Worm (Caenorhabditis elegans): Measurements from ENCODE around the gene C16C4.18.

Gene C16C4.18

DNA sequence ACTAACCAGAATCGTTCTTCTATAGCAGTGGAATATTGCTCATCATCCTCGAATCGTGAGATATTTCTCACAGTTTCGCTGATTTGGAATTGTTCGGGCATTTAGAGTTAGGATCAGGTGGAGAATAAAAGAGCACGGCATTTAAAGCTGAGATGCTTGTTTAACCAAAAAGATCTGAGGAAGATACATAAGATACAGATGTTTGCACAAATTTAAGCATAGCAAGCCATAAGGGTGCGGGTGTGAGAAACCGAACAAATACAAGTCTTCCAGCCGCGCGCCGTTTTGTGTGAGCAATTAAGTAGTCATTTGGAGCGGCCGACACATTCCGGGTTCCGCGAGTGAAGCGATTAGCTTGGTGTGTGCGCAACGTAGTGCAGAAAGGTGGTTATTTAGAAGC is 25.2 kb upstream of the C16C4.18 start, which contains the start of gene math-7:
Gene math-7 (minus strand): TSS at position 101 of the 400 bp plus-strand sequence.
- TF ChIP-seq lin-14 (GFP tag; optimal IDR thresholded peaks at IDR 0.05) (no peak), ces-1 (GFP tag; optimal IDR thresholded peaks at IDR 0.05) (no peak), egl-27 (tag; optimal IDR thresholded peaks at IDR 0.05) (no peak), fkh-8 (tag; optimal IDR thresholded peaks at IDR 0.05) (no peak), swsn-7 (tag; optimal IDR thresholded peaks at IDR 0.05) (no peak), lin-13 (GFP tag; optimal IDR thresholded peaks at IDR 0.05) (no peak)

DNA sequence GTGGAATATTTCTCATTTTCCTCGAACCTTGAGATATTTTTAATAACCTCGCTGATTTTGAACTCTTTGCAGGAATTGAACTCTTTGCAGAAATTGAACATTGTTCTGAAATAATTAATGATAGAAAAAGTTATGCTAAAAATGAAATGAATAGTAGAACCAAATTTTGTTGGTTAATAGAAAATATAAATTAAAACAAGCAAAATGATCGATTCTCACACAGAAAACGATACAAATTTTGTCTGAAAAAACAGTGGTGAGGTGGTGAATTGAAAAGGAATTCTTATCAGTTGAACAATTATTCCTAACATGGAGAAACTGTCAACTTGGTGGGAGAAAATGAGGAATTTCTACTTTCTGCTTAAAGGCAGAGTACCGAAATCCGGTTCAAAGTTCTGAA is 23.5 kb upstream of the C16C4.18 start, which contains the start of gene math-6:
Gene math-6 (minus strand): TSS at position 101 of the 400 bp plus-strand sequence.
- TF ChIP-seq C34B4.2 (tag; optimal IDR thresholded peaks at IDR 0.05), result no peak
- no peak for TF ChIP-seq nhr-47 (tag; optimal IDR thresholded peaks at IDR 0.05)
- no peak for TF ChIP-seq nhr-20 (tag; optimal IDR thresholded peaks at IDR 0.05)
- TF ChIP-seq pqm-1 (tag; optimal IDR thresholded peaks at IDR 0.05), result no peak
- no peak for TF ChIP-seq fkh-10 (GFP tag; optimal IDR thresholded peaks at IDR 0.05)
- TF ChIP-seq ceh-88 (GFP tag; IDR thresholded peaks at IDR 0.05), result no peak
- no peak for TF ChIP-seq nhr-76 (tag; optimal IDR thresholded peaks at IDR 0.05)
- no peak for TF ChIP-seq elt-2 (tag; optimal IDR thresholded peaks at IDR 0.05)

DNA sequence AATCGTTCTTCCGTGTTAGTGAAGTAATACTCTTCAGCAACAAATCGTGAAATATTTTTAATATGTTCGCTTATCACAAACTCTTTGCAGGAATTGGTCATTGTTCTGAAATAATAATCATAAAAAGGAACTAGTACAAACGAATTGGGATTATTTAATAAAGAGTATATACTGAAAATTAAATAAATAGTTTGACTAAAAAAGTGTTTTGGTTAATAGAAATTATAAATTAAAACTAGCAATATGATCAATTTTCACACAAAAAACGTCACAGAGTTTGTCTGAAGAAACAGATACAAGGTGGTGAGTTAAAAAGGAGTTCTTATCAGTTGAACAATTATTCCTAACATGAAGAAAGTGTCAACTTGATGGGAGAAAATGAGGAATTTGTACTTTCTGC is 21.6 kb upstream of the C16C4.18 start, which contains the start of gene math-5:
Gene math-5 (minus strand): TSS at position 101 of the 400 bp plus-strand sequence.
- TF ChIP-seq fkh-8 (tag; optimal IDR thresholded peaks at IDR 0.05) (no peak), vab-15 (tag; optimal IDR thresholded peaks at IDR 0.05) (no peak), mep-1 (tag; optimal IDR thresholded peaks at IDR 0.05) (no peak), unc-98 (GFP tag; IDR thresholded peaks at IDR 0.05) (no peak), tbx-2 (tag; optimal IDR thresholded peaks at IDR 0.05) (no peak), snu-23 (GFP tag; optimal IDR thresholded peaks at IDR 0.05) (no peak)

DNA sequence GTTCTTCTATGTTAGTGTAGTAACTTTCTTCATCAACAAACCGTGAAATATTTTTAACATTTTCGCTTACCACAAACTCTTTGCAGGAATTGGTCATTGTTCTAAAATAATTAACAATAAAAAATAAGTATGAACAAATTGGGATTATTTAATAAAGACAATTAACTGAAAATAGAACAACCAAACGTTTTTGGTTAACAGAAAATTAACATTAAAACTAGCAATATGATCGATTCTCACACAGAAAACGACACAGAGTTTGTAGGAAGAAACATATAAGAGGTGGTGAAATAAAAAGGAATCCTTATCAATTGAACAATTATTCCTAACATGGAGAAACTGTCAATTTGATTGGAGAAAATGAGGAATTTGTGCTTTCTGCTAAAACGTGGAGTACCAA is 17.5 kb upstream of the C16C4.18 start, which contains the start of gene math-16:
Gene math-16 (minus strand): TSS at position 101 of the 400 bp plus-strand sequence.
- TF ChIP-seq mep-1 (tag; optimal IDR thresholded peaks at IDR 0.05) (no peak), lin-14 (GFP tag; optimal IDR thresholded peaks at IDR 0.05) (no peak), ceh-88 (GFP tag; IDR thresholded peaks at IDR 0.05) (no peak), blmp-1 (tag; optimal IDR thresholded peaks at IDR 0.05) (no peak), nhr-77 (tag; optimal IDR thresholded peaks at IDR 0.05) (no peak), fkh-4 (tag; optimal IDR thresholded peaks at IDR 0.05; ENCODE audit: borderline replicate concordance) (no peak), C16A3.4 (tag; optimal IDR thresholded peaks at IDR 0.05) (no peak), ets-5 (GFP tag; IDR thresholded peaks at IDR 0.05) (no peak), egl-13 (tag; optimal IDR thresholded peaks at IDR 0.05) (no peak), irx-1 (tag; optimal IDR thresholded peaks at IDR 0.05) (no peak)

DNA sequence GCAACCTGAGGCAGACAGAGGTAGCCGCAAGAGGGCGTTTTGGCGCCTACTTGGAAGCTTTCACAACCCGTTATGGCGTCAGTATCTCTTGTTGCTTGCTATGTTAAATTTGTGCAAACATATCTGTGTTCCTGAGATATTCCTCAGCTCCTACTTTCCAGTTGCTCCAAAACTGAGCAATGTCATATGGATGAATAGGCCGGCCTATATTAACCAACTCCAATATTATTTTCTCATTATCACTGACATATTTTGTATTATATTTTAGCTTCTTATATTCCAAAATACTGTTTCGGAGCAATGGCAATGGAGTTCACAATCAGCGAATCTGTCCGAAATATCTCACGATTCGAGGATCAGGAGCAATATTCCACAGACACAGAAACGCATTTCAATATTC is 14.5 kb upstream of the C16C4.18 start, which contains the start of gene math-13:
Gene math-13 (plus strand): TSS at position 301 of the 400 bp plus-strand sequence.
- TF ChIP-seq dpl-1 (GFP tag; optimal IDR thresholded peaks at IDR 0.05) (no peak), unc-62 (GFP tag; optimal IDR thresholded peaks at IDR 0.05) (no peak), fkh-4 (tag; optimal IDR thresholded peaks at IDR 0.05; ENCODE audit: borderline replicate concordance) (no peak), tlp-1 (tag; optimal IDR thresholded peaks at IDR 0.05) (no peak), nhr-90 (tag; optimal IDR thresholded peaks at IDR 0.05; ENCODE audit: poor library complexity) (no peak), pag-3 (tag; optimal IDR thresholded peaks at IDR 0.05; ENCODE audit: borderline replicate concordance, insufficient read depth) (no peak), unc-98 (GFP tag; IDR thresholded peaks at IDR 0.05) (no peak), blmp-1 (tag; optimal IDR thresholded peaks at IDR 0.05) (no peak), ztf-4 (tag; optimal IDR thresholded peaks at IDR 0.05) (no peak), nhr-71 (tag; optimal IDR thresholded peaks at IDR 0.05) (no peak), vab-15 (tag; optimal IDR thresholded peaks at IDR 0.05) (no peak), snu-23 (GFP tag; optimal IDR thresholded peaks at IDR 0.05) (no peak), efl-1 (optimal IDR thresholded peaks at IDR 0.05) (no peak), efl-1 (GFP tag; optimal IDR thresholded peaks at IDR 0.05 in 1 of 2) (no peak), nhr-85 (tag) (no peak), mef-2 (tag; optimal IDR thresholded peaks at IDR 0.05) (no peak), irx-1 (tag; optimal IDR thresholded peaks at IDR 0.05) (no peak), ets-5 (GFP tag; IDR thresholded peaks at IDR 0.05) (no peak), C34B4.2 (tag; optimal IDR thresholded peaks at IDR 0.05) (no peak), lin-13 (GFP tag; optimal IDR thresholded peaks at IDR 0.05) (no peak), lin-35 (GFP tag; optimal IDR thresholded peaks at IDR 0.05) (no peak)
